Worm (Caenorhabditis elegans): Measurements from ENCODE around the gene ilys-4.

ce11 chrIV:7914991-7915390 is 17.6 kb upstream of the ilys-4 start, which contains the start of gene C49H3.4:
- TF ChIP-seq ceh-13 (GFP tag; optimal IDR thresholded peaks at IDR 0.05) (no peak), ceh-36 (tag; optimal IDR thresholded peaks at IDR 0.05) (no peak), ama-1 (optimal IDR thresholded peaks at IDR 0.05) (no peak), tra-4 (tag; optimal IDR thresholded peaks at IDR 0.05) (no peak), flt-1 (GFP tag; IDR thresholded peaks at IDR 0.05) (no peak), scrt-1 (GFP tag; IDR thresholded peaks at IDR 0.05) (no peak)

Data from whole organism, early embryonic.